Fruit fly (Drosophila melanogaster): ENCODE measurements around the gene Ude.

Gene Ude

dm6 chr3R:24829887-24830351, 30.5 kb upstream of the Ude start, which contains the start of the genes Kaz and CG43273 (continued):
- TF ChIP-seq Bteb2 (GFP tag; optimal IDR thresholded peaks at IDR 0.05) (no peak), btn (GFP tag; optimal IDR thresholded peaks at IDR 0.05) (no peak), Six4 (GFP tag; optimal IDR thresholded peaks at IDR 0.05) (peak; percentile 40), phol (tag; optimal IDR thresholded peaks at IDR 0.05) (peak; percentile 76), MESR4 (GFP tag; optimal IDR thresholded peaks at IDR 0.05) (no peak), Stat92E (GFP tag; optimal IDR thresholded peaks at IDR 0.05) (no peak), ase (GFP tag; IDR thresholded peaks at IDR 0.05) (no peak), HmgD (GFP tag; optimal IDR thresholded peaks at IDR 0.05) (no peak), Spps (tag; optimal IDR thresholded peaks at IDR 0.05) (no peak), lov (optimal IDR thresholded peaks at IDR 0.05) (no peak), lov (GFP tag; IDR thresholded peaks at IDR 0.05) (no peak), CG32767 (GFP tag; IDR thresholded peaks at IDR 0.05) (no peak; the same call in 1 of the 2 replicates), toy (GFP tag; IDR thresholded peaks at IDR 0.05) (no peak), CG1233 (GFP tag; optimal IDR thresholded peaks at IDR 0.05) (peak; percentile 22), Nf-YC (tag; optimal IDR thresholded peaks at IDR 0.05) (no peak), CG11085 (GFP tag; IDR thresholded peaks at IDR 0.05) (no peak), CG30403 (GFP tag; optimal IDR thresholded peaks at IDR 0.05) (peak; percentile 77), so (GFP tag; IDR thresholded peaks at IDR 0.05) (no peak), BEAF-32 (GFP tag; optimal IDR thresholded peaks at IDR 0.05) (peak; percentile 27), trh (GFP tag; optimal IDR thresholded peaks at IDR 0.05) (no peak), CG10979 (tag; optimal IDR thresholded peaks at IDR 0.05) (peak; percentile 56), ac (GFP tag; optimal IDR thresholded peaks at IDR 0.05) (no peak), CG2875 (GFP tag; optimal IDR thresholded peaks at IDR 0.05) (no peak), kay (GFP tag; optimal IDR thresholded peaks at IDR 0.05) (peak; percentile 26), ro (GFP tag; IDR thresholded peaks at IDR 0.05) (no peak), danr (GFP tag; IDR thresholded peaks at IDR 0.05) (no peak), CG8924 (tag; optimal IDR thresholded peaks at IDR 0.05) (peak; percentile 74), Hr51 (GFP tag; optimal IDR thresholded peaks at IDR 0.05) (peak in 1 of 2 experiments; percentile 13), pfk (GFP tag; optimal IDR thresholded peaks at IDR 0.05) (no peak), CG6689 (GFP tag; IDR thresholded peaks at IDR 0.05) (no peak), CG17186 (GFP tag; optimal IDR thresholded peaks at IDR 0.05) (peak; percentile 44), stwl (tag; optimal IDR thresholded peaks at IDR 0.05) (no peak), CG3838 (GFP tag; optimal IDR thresholded peaks at IDR 0.05) (peak; percentile 8), CG10209 (GFP tag; optimal IDR thresholded peaks at IDR 0.05) (peak; percentile 37), Ssrp (tag; optimal IDR thresholded peaks at IDR 0.05) (peak; percentile 66), CG4282 (GFP tag; optimal IDR thresholded peaks at IDR 0.05) (no peak), CG6254 (GFP tag; optimal IDR thresholded peaks at IDR 0.05) (peak; percentile 7), CG7745 (tag; optimal IDR thresholded peaks at IDR 0.05) (no peak), hbn (GFP tag; IDR thresholded peaks at IDR 0.05; ENCODE audit: partially characterized antibody) (no peak), Dek (tag; optimal IDR thresholded peaks at IDR 0.05) (no peak), CG1529 (GFP tag; optimal IDR thresholded peaks at IDR 0.05) (no peak), gfzf (GFP tag; optimal IDR thresholded peaks at IDR 0.05) (no peak), CG8089 (GFP tag; optimal IDR thresholded peaks at IDR 0.05) (no peak), CG16813 (GFP tag; IDR thresholded peaks at IDR 0.05; ENCODE audit: partially characterized antibody) (no peak), schlank (tag; optimal IDR thresholded peaks at IDR 0.05) (no peak), dmrt99B (tag; optimal IDR thresholded peaks at IDR 0.05) (no peak), CG3847 (GFP tag; IDR thresholded peaks at IDR 0.05) (peak; percentile 75), Mes4 (GFP tag; optimal IDR thresholded peaks at IDR 0.05) (no peak), tup (GFP tag; optimal IDR thresholded peaks at IDR 0.05) (no peak), Hmx (GFP tag; optimal IDR thresholded peaks at IDR 0.05) (no peak), nmo (GFP tag; optimal IDR thresholded peaks at IDR 0.05) (peak; percentile 83)

All from whole organism, embryonic.